Worm (Caenorhabditis elegans): ENCODE results near the gene F14F9.8.

ce11 chrV:5131380-5131779 lies 1.3 kb downstream of the F14F9.8 start:
- no peak for TF ChIP-seq lin-39 (tag; optimal IDR thresholded peaks at IDR 0.05)
- TF ChIP-seq snpc-4 (tag; optimal IDR thresholded peaks at IDR 0.05): peak; percentile 18
- no peak for TF ChIP-seq ama-1 (optimal IDR thresholded peaks at IDR 0.05)
- no peak for TF ChIP-seq nhr-11 (tag; optimal IDR thresholded peaks at IDR 0.05)
- no peak for TF ChIP-seq nhr-12 (tag; optimal IDR thresholded peaks at IDR 0.05)
- no peak for TF ChIP-seq unc-39 (tag; optimal IDR thresholded peaks at IDR 0.05)
- TF ChIP-seq ceh-82 (tag; optimal IDR thresholded peaks at IDR 0.05): no peak
- TF ChIP-seq ceh-16 (tag; optimal IDR thresholded peaks at IDR 0.05): no peak

All from whole organism, L2 larva.